Fruit fly (Drosophila melanogaster) whole organism, embryonic: ENCODE measurements around the gene Ts.
A peak's percentile ranks its signal among the peaks of the same experiment; 100 is the strongest.

ENCODE experiments used
- Atf-2 ChIP-seq: fragments of 200-800 bp; sonication (Bioruptor generic); optimal IDR thresholded peaks from 2 replicates; lab custom pipeline; 2016; ENCODE audit warnings: missing biosample characterization, missing genetic modification characterization
- CG10274 ChIP-seq: fragments of 200-800 bp; sonication (Bioruptor generic); optimal IDR thresholded peaks from 3 replicates; lab custom pipeline; 2017; ENCODE audit warnings: missing biosample characterization, mild to moderate bottlenecking, missing genetic modification characterization
- CG10431 ChIP-seq: fragments of 200-800 bp; sonication (Bioruptor generic); optimal IDR thresholded peaks from 3 replicates; lab custom pipeline; 2018; ENCODE audit warnings: missing biosample characterization, mild to moderate bottlenecking, missing genetic modification characterization
- CG11723 ChIP-seq: fragments of 200-800 bp; sonication (Bioruptor generic); optimal IDR thresholded peaks from 2 replicates; lab custom pipeline; 2017; ENCODE audit warnings: missing biosample characterization, mild to moderate bottlenecking, missing genetic modification characterization
- CG12155 ChIP-seq: fragments of 200-800 bp; sonication (Bioruptor generic); optimal IDR thresholded peaks from 3 replicates; lab custom pipeline; 2016; ENCODE audit warnings: missing biosample characterization, missing genetic modification characterization
- CG12744 ChIP-seq: fragments of 200-800 bp; sonication (Bioruptor generic); optimal IDR thresholded peaks from 2 replicates; lab custom pipeline; 2016; ENCODE audit warnings: missing biosample characterization, missing genetic modification characterization
- CG12769 ChIP-seq: fragments of 200-800 bp; sonication (Bioruptor generic); optimal IDR thresholded peaks from 2 replicates; lab custom pipeline; 2019; ENCODE audit warnings: missing biosample characterization, mild to moderate bottlenecking, missing genetic modification characterization, moderate library complexity
- CG13624 ChIP-seq: fragments of 200-800 bp; sonication (Bioruptor generic); optimal IDR thresholded peaks from 2 replicates; lab custom pipeline; 2016; ENCODE audit warnings: missing biosample characterization, missing genetic modification characterization
- CG14014 ChIP-seq: fragments of 200-800 bp; sonication (Bioruptor generic); IDR thresholded peaks from 2 replicates; pipeline ENCODE4 v1.3.6; 2022; ENCODE audit warnings: missing biosample characterization, missing genetic modification characterization
- CG14667 ChIP-seq: fragments of 200-800 bp; sonication (Bioruptor generic); IDR thresholded peaks from 2 replicates; pipeline ENCODE4 v1.3.6; 2022; ENCODE audit warnings: missing biosample characterization, missing genetic modification characterization
- CG15479 ChIP-seq: fragments of 200-800 bp; sonication (Bioruptor generic); optimal IDR thresholded peaks from 3 replicates; lab custom pipeline; 2019; ENCODE audit warnings: missing biosample characterization, mild to moderate bottlenecking, missing genetic modification characterization, moderate library complexity
- CG1602 ChIP-seq: fragments of 200-800 bp; sonication (Bioruptor generic); optimal IDR thresholded peaks from 3 replicates; lab custom pipeline; 2016; ENCODE audit warnings: missing biosample characterization, missing genetic modification characterization
- CG1603 ChIP-seq: fragments of 200-800 bp; sonication (Bioruptor generic); optimal IDR thresholded peaks from 2 replicates; lab custom pipeline; 2019; ENCODE audit warnings: missing biosample characterization, mild to moderate bottlenecking, missing genetic modification characterization, moderate library complexity
- CG16815 ChIP-seq: fragments of 200-800 bp; sonication (Bioruptor generic); optimal IDR thresholded peaks from 3 replicates; lab custom pipeline; 2017; ENCODE audit warnings: missing biosample characterization, mild to moderate bottlenecking, missing genetic modification characterization
- CG17802 ChIP-seq: fragments of 200-800 bp; sonication (Bioruptor generic); optimal IDR thresholded peaks from 2 replicates; lab custom pipeline; 2018; ENCODE audit warnings: missing biosample characterization, mild to moderate bottlenecking, missing genetic modification characterization, moderate library complexity
- CG18476 ChIP-seq: fragments of 200-800 bp; sonication (Bioruptor generic); optimal IDR thresholded peaks from 2 replicates; lab custom pipeline; 2016; ENCODE audit warnings: missing biosample characterization, mild to moderate bottlenecking, missing genetic modification characterization
- CG18764 ChIP-seq: fragments of 200-800 bp; sonication (Bioruptor generic); optimal IDR thresholded peaks from 3 replicates; lab custom pipeline; 2016; ENCODE audit warnings: missing biosample characterization, missing genetic modification characterization
- CG33213 ChIP-seq: fragments of 200-800 bp; sonication (Bioruptor generic); optimal IDR thresholded peaks from 3 replicates; lab custom pipeline; 2016; ENCODE audit warnings: missing biosample characterization, missing genetic modification characterization
- CG3407 ChIP-seq: fragments of 200-800 bp; sonication (Bioruptor generic); optimal IDR thresholded peaks from 2 replicates; lab custom pipeline; 2018; ENCODE audit warnings: missing biosample characterization, mild to moderate bottlenecking, missing genetic modification characterization
- CG42726 ChIP-seq: fragments of 200-800 bp; sonication (Bioruptor generic); IDR thresholded peaks from 2 replicates; pipeline ENCODE4 v1.3.6; 2022; ENCODE audit warnings: missing biosample characterization, missing genetic modification characterization; ENCODE audit not compliant: partially characterized antibody
- CG4328 ChIP-seq: fragments of 200-800 bp; sonication (Bioruptor generic); optimal IDR thresholded peaks from 3 replicates; lab custom pipeline; 2017; ENCODE audit warnings: missing biosample characterization, missing genetic modification reagents, missing genetic modification characterization
- CG5953 ChIP-seq: fragments of 200-800 bp; sonication (Bioruptor generic); IDR thresholded peaks from 2 replicates; pipeline ENCODE4 v1.3.6; 2022; ENCODE audit warnings: missing biosample characterization, missing genetic modification characterization
- CG6689 ChIP-seq: fragments of 200-800 bp; sonication (Bioruptor generic); IDR thresholded peaks from 2 replicates; pipeline ENCODE4 v1.3.6; 2022; ENCODE audit warnings: missing biosample characterization, missing genetic modification characterization
- CG7372 ChIP-seq: fragments of 200-800 bp; sonication (Bioruptor generic); IDR thresholded peaks from 2 replicates; pipeline ENCODE4 v1.3.6; 2022; ENCODE audit warnings: missing biosample characterization, missing genetic modification characterization
- CG7963 ChIP-seq: fragments of 200-800 bp; sonication (Bioruptor generic); IDR thresholded peaks from 3 replicates; pipeline ENCODE4 v1.3.6; 2022; ENCODE audit warnings: missing biosample characterization, missing genetic modification characterization; ENCODE audit not compliant: partially characterized antibody
- CG8290 ChIP-seq, 3 experiments: fragments of 200-800 bp; sonication (Bioruptor generic); optimal IDR thresholded peaks; 2 replicates each; lab custom pipeline; 2016 to 2019; ENCODE audit warnings: missing biosample characterization in 3 of 3, missing genetic modification characterization in 3 of 3, mild to moderate bottlenecking in 2 of 3, moderate library complexity in 1 of 3
- HHEX ChIP-seq: fragments of 200-800 bp; sonication (Bioruptor generic); optimal IDR thresholded peaks from 3 replicates; lab custom pipeline; 2017; ENCODE audit warnings: missing biosample characterization, mild to moderate bottlenecking, missing genetic modification characterization, missing genetic modification reagents
- Lim3 ChIP-seq: fragments of 200-800 bp; sonication (Bioruptor generic); IDR thresholded peaks from 2 replicates; pipeline ENCODE4 v1.3.6; 2022; ENCODE audit warnings: missing biosample characterization, missing genetic modification characterization
- MBD-R2 ChIP-seq: fragments of 200-800 bp; sonication (Bioruptor generic); IDR thresholded peaks from 2 replicates; pipeline ENCODE4 v1.3.6; 2022; ENCODE audit warnings: missing biosample characterization, missing genetic modification characterization
- MTF-1 ChIP-seq: fragments of 200-800 bp; sonication (Bioruptor generic); optimal IDR thresholded peaks from 2 replicates; lab custom pipeline; 2018; ENCODE audit warnings: missing biosample characterization, mild to moderate bottlenecking, missing genetic modification characterization, borderline replicate concordance
- Myb ChIP-seq: fragments of 200-800 bp; sonication (Bioruptor generic); optimal IDR thresholded peaks from 2 replicates; lab custom pipeline; 2016; ENCODE audit warnings: missing biosample characterization, missing genetic modification characterization
- Neu2 ChIP-seq: fragments of 200-800 bp; sonication (Bioruptor generic); optimal IDR thresholded peaks from 3 replicates; lab custom pipeline; 2016; ENCODE audit warnings: missing biosample characterization, missing genetic modification characterization, borderline replicate concordance
- Nf-YC ChIP-seq: fragments of 200-800 bp; optimal IDR thresholded peaks from 3 replicates; lab custom pipeline; 2019; ENCODE audit warnings: missing biosample characterization, mild to moderate bottlenecking, missing genetic modification characterization, moderate library complexity
- Ravus ChIP-seq: fragments of 200-800 bp; sonication (Bioruptor generic); IDR thresholded peaks from 2 replicates; pipeline ENCODE4 v1.3.6; 2022; ENCODE audit warnings: missing biosample characterization, missing genetic modification characterization
- Sox102F ChIP-seq: fragments of 200-800 bp; sonication (Bioruptor generic); optimal IDR thresholded peaks from 2 replicates; lab custom pipeline; 2018; ENCODE audit warnings: missing biosample characterization, mild to moderate bottlenecking, missing genetic modification characterization, moderate library complexity
- Xbp1 ChIP-seq: fragments of 200-800 bp; sonication (Bioruptor generic); optimal IDR thresholded peaks from 3 replicates; lab custom pipeline; 2016; ENCODE audit warnings: missing biosample characterization, mild to moderate bottlenecking, missing genetic modification characterization
- caup ChIP-seq: fragments of 200-800 bp; sonication (Bioruptor generic); optimal IDR thresholded peaks from 3 replicates; lab custom pipeline; 2017; ENCODE audit warnings: missing biosample characterization, mild to moderate bottlenecking, missing genetic modification characterization, moderate library complexity; ENCODE audit not compliant: severe bottlenecking
- dan ChIP-seq: fragments of 200-800 bp; sonication (Bioruptor generic); IDR thresholded peaks from 2 replicates; pipeline ENCODE4 v1.3.6; 2022; ENCODE audit warnings: missing biosample characterization, missing genetic modification characterization
- dmrt99B ChIP-seq: fragments of 200-800 bp; sonication (Bioruptor generic); optimal IDR thresholded peaks from 2 replicates; lab custom pipeline; 2018; ENCODE audit warnings: missing biosample characterization, mild to moderate bottlenecking, missing genetic modification characterization, moderate library complexity
- dpn ChIP-seq, 2 experiments: fragments of 200-800 bp; sonication (Bioruptor generic); optimal IDR thresholded peaks; 3 replicates each; lab custom pipeline; 2016; ENCODE audit warnings: missing biosample characterization in 2 of 2, missing genetic modification characterization in 2 of 2
- fd102C ChIP-seq: fragments of 200-800 bp; sonication (Bioruptor generic); optimal IDR thresholded peaks from 2 replicates; lab custom pipeline; 2018; ENCODE audit warnings: missing biosample characterization, mild to moderate bottlenecking, missing genetic modification characterization, moderate library complexity
- fru ChIP-seq: fragments of >200 bp; optimal IDR thresholded peaks from 2 replicates; lab custom pipeline; 2017
- fu2 ChIP-seq: fragments of 200-800 bp; sonication (Bioruptor generic); optimal IDR thresholded peaks from 2 replicates; lab custom pipeline; 2016; ENCODE audit warnings: missing biosample characterization, missing genetic modification characterization
- nau ChIP-seq: fragments of 200-800 bp; sonication (Bioruptor generic); optimal IDR thresholded peaks from 3 replicates; lab custom pipeline; 2017; ENCODE audit warnings: missing biosample characterization, mild to moderate bottlenecking, missing genetic modification characterization, missing genetic modification reagents
- org-1 ChIP-seq: fragments of 200-800 bp; sonication (Bioruptor generic); optimal IDR thresholded peaks from 2 replicates; lab custom pipeline; 2017; ENCODE audit warnings: missing biosample characterization, missing genetic modification characterization
- pan ChIP-seq, 4 experiments: fragments of >200 bp in 3 of 4; fragments of 200-800 bp in 1 of 4; sonication (Bioruptor generic) in 1 of 4; optimal IDR thresholded peaks in 3 of 4; IDR thresholded peaks in 1 of 4; 2 replicates each; pipeline versions ENCODE4 v1.3.6 to Lab custom; 2017 to 2022; ENCODE audit warnings: missing biosample characterization in 2 of 4, missing genetic modification characterization in 2 of 4, mixed read lengths in 1 of 4
- slbo ChIP-seq: fragments of 200-800 bp; sonication (Bioruptor generic); IDR thresholded peaks from 2 replicates; pipeline ENCODE4 v1.3.6; 2022; ENCODE audit warnings: missing biosample characterization, missing genetic modification characterization
- so ChIP-seq: fragments of 200-800 bp; sonication (Bioruptor generic); IDR thresholded peaks from 3 replicates; pipeline ENCODE4 v1.3.6; 2022; ENCODE audit warnings: missing biosample characterization, missing genetic modification characterization
- wdn ChIP-seq: fragments of 200-800 bp; sonication (Bioruptor generic); IDR thresholded peaks from 2 replicates; pipeline ENCODE4 v1.3.6; 2022; ENCODE audit warnings: missing biosample characterization, missing genetic modification characterization

Gene Ts

dm6 chr2L:2976829-2977228 is 7.4 kb upstream of the Ts start, which contains the start of the genes CG9641 and CG3165 (continued):
- TF ChIP-seq CG5953 (GFP tag; lab: Robert Waterston, UW) (peak; percentile 56), Neu2 (GFP tag; lab: Kevin White, UChicago) (peak; percentile 60), Xbp1 (GFP tag; lab: Kevin White, UChicago) (peak; percentile 92), CG7372 (GFP tag; lab: Robert Waterston, UW) (peak; percentile 67), CG15479 (GFP tag; lab: Kevin White, UChicago) (no peak), CG14667 (GFP tag; lab: Robert Waterston, UW) (peak; percentile 79), dmrt99B (tag; lab: Kevin White, UChicago) (no peak), CG18476 (GFP tag; lab: Kevin White, UChicago) (peak; percentile 77), Sox102F (GFP tag; lab: Kevin White, UChicago) (no peak), CG7963 (GFP tag; lab: Robert Waterston, UW) (peak; percentile 64), pan (optimal IDR thresholded peaks at IDR 0.05; lab: Kevin White, UChicago) (no peak), pan (GFP tag; optimal IDR thresholded peaks at IDR 0.05 in 1 of 2, IDR thresholded peaks at IDR 0.05 in 1 of 2) (peak in 1 of 2 experiments; percentile 79), CG12769 (tag; lab: Kevin White, UChicago) (no peak), caup (GFP tag; lab: Kevin White, UChicago) (peak; percentile 83), CG6689 (GFP tag; lab: Robert Waterston, UW) (peak; percentile 88), slbo (GFP tag; lab: Robert Waterston, UW) (peak; percentile 87), nau (GFP tag; lab: Kevin White, UChicago) (no peak), CG13624 (peak; percentile 92), so (GFP tag; lab: Robert Waterston, UW) (peak; percentile 56; the same call in 1 of the 3 replicates), Ravus (GFP tag; lab: Robert Waterston, UW) (no peak; the same call in 1 of the 2 replicates), Atf-2 (GFP tag; lab: Kevin White, UChicago) (peak; percentile 92), CG12744 (GFP tag; lab: Kevin White, UChicago) (peak; percentile 56), CG17802 (tag; lab: Kevin White, UChicago) (peak; percentile 40), CG14014 (GFP tag; lab: Robert Waterston, UW) (peak; percentile 87), fu2 (GFP tag; lab: Kevin White, UChicago) (peak; percentile 82), Lim3 (GFP tag; lab: Robert Waterston, UW) (peak; percentile 39; the same call in 1 of the 2 replicates), CG42726 (GFP tag; lab: Robert Waterston, UW) (no peak; the same call in 1 of the 2 replicates), Nf-YC (tag; lab: Kevin White, UChicago) (peak; percentile 80), MBD-R2 (GFP tag; lab: Robert Waterston, UW) (peak; percentile 89), dpn (GFP tag; optimal IDR thresholded peaks at IDR 0.05; lab: Kevin White, UChicago) (peak; percentile 92), CG10431 (GFP tag; lab: Kevin White, UChicago) (peak; percentile 54), org-1 (peak; percentile 58), CG4328 (GFP tag; lab: Kevin White, UChicago) (peak; percentile 60), MTF-1 (GFP tag; lab: Kevin White, UChicago) (peak; percentile 51), CG3407 (no peak), CG1603 (peak; percentile 72), CG18764 (peak; percentile 83), CG10274 (peak; percentile 17), fd102C (GFP tag; lab: Kevin White, UChicago) (no peak), fru (no peak), CG33213 (GFP tag; lab: Kevin White, UChicago) (peak; percentile 90), CG16815 (GFP tag; lab: Kevin White, UChicago) (peak; percentile 69), CG11723 (GFP tag; lab: Kevin White, UChicago) (no peak), CG12155 (peak; percentile 86), Myb (GFP tag; lab: Kevin White, UChicago) (peak; percentile 92), dan (peak; percentile 60; the same call in 1 of the 2 replicates), HHEX (GFP tag; lab: Kevin White, UChicago) (no peak), wdn (GFP tag; lab: Robert Waterston, UW) (no peak; the same call in 1 of the 2 replicates), CG8290 (GFP tag; optimal IDR thresholded peaks at IDR 0.05; lab: Kevin White, UChicago) (peak; percentile 84), CG8290 (tag; optimal IDR thresholded peaks at IDR 0.05; lab: Kevin White, UChicago) (peak in 1 of 2 experiments; percentile 77), CG1602 (GFP tag; lab: Kevin White, UChicago) (peak; percentile 82)
